Fruit fly (Drosophila melanogaster) whole organism, prepupa: ENCODE data around the gene CG5910.

Source experiments
- Blimp-1 ChIP-seq: fragments of 200-800 bp; sonication (Bioruptor generic); optimal IDR thresholded peaks from 3 replicates; lab custom pipeline; 2017; ENCODE audit warnings: missing biosample characterization, missing genetic modification characterization, mild to moderate bottlenecking, moderate library complexity, missing genetic modification reagents
- CG10669 ChIP-seq: fragments of 200-800 bp; sonication (Bioruptor generic); optimal IDR thresholded peaks from 3 replicates; lab custom pipeline; 2018; ENCODE audit warnings: missing biosample characterization, mild to moderate bottlenecking, missing genetic modification characterization, moderate library complexity
- CG11294 ChIP-seq: fragments of 200-800 bp; sonication (Bioruptor generic); IDR thresholded peaks from 2 replicates; pipeline ENCODE4 v1.3.6; 2022; ENCODE audit warnings: missing biosample characterization, missing genetic modification characterization
- CG11762 ChIP-seq: fragments of 200-800 bp; sonication (Bioruptor generic); optimal IDR thresholded peaks from 3 replicates; lab custom pipeline; 2016; ENCODE audit warnings: missing biosample characterization, missing genetic modification characterization; ENCODE audit not compliant: insufficient read depth
- CG11902 ChIP-seq: fragments of 200-800 bp; sonication (Bioruptor generic); optimal IDR thresholded peaks from 3 replicates; lab custom pipeline; 2016; ENCODE audit warnings: missing biosample characterization, missing genetic modification characterization
- CG1621 ChIP-seq: fragments of 200-800 bp; sonication (Bioruptor generic); optimal IDR thresholded peaks from 3 replicates; lab custom pipeline; 2018; ENCODE audit warnings: missing biosample characterization, mild to moderate bottlenecking, missing genetic modification characterization
- CG16779 ChIP-seq: fragments of 200-800 bp; sonication (Bioruptor generic); optimal IDR thresholded peaks from 3 replicates; lab custom pipeline; 2017; ENCODE audit warnings: missing biosample characterization, mild to moderate bottlenecking, missing genetic modification characterization
- CG3032 ChIP-seq: fragments of 200-800 bp; optimal IDR thresholded peaks from 2 replicates; lab custom pipeline; 2019; ENCODE audit warnings: missing biosample characterization, mild to moderate bottlenecking, missing genetic modification characterization, moderate library complexity
- CG31627 ChIP-seq: fragments of 200-800 bp; sonication (Bioruptor generic); optimal IDR thresholded peaks from 3 replicates; lab custom pipeline; 2016; ENCODE audit warnings: missing biosample characterization, missing genetic modification characterization
- CG32006 ChIP-seq: fragments of 200-800 bp; sonication (Bioruptor generic); optimal IDR thresholded peaks from 3 replicates; lab custom pipeline; 2017; ENCODE audit warnings: missing biosample characterization, mild to moderate bottlenecking, missing genetic modification characterization
- CG34406 ChIP-seq: fragments of 200-800 bp; sonication (Bioruptor generic); optimal IDR thresholded peaks from 3 replicates; lab custom pipeline; 2016; ENCODE audit warnings: missing biosample characterization, missing genetic modification characterization
- CG3919 ChIP-seq: fragments of 200-800 bp; sonication (Bioruptor generic); optimal IDR thresholded peaks from 3 replicates; lab custom pipeline; 2016; ENCODE audit warnings: missing biosample characterization, missing genetic modification characterization
- CG4318 ChIP-seq: fragments of 200-800 bp; sonication (Bioruptor generic); optimal IDR thresholded peaks from 3 replicates; lab custom pipeline; 2017; ENCODE audit warnings: missing biosample characterization, mild to moderate bottlenecking, missing genetic modification characterization
- CG6163 ChIP-seq: fragments of 200-800 bp; sonication (Bioruptor generic); IDR thresholded peaks from 3 replicates; pipeline ENCODE4 v1.3.6; 2022; ENCODE audit warnings: missing biosample characterization, missing genetic modification characterization
- CG6276 ChIP-seq: fragments of 200-800 bp; sonication (Bioruptor generic); optimal IDR thresholded peaks from 2 replicates; lab custom pipeline; 2017; ENCODE audit warnings: missing biosample characterization, mild to moderate bottlenecking, missing genetic modification characterization
- CG6792 ChIP-seq: fragments of 200-800 bp; sonication (Bioruptor generic); optimal IDR thresholded peaks from 3 replicates; lab custom pipeline; 2016; ENCODE audit warnings: missing biosample characterization, missing genetic modification characterization
- CG6854 ChIP-seq: fragments of 200-800 bp; sonication (Bioruptor generic); optimal IDR thresholded peaks from 2 replicates; lab custom pipeline; 2017; ENCODE audit warnings: missing biosample characterization, mild to moderate bottlenecking, missing genetic modification characterization
- CG7368 ChIP-seq: fragments of 200-800 bp; sonication (Bioruptor generic); optimal IDR thresholded peaks from 3 replicates; lab custom pipeline; 2016; ENCODE audit warnings: missing biosample characterization, missing genetic modification characterization
- CG8119 ChIP-seq: fragments of 200-800 bp; sonication (Bioruptor generic); IDR thresholded peaks from 3 replicates; pipeline ENCODE4 v1.3.6; 2022; ENCODE audit warnings: missing biosample characterization, missing genetic modification characterization
- CG8632 ChIP-seq: fragments of 200-800 bp; sonication (Bioruptor generic); optimal IDR thresholded peaks from 3 replicates; lab custom pipeline; 2016; ENCODE audit warnings: missing biosample characterization, missing genetic modification characterization
- CG9139 ChIP-seq: fragments of 200-800 bp; sonication (Bioruptor generic); optimal IDR thresholded peaks from 3 replicates; lab custom pipeline; 2017; ENCODE audit warnings: missing biosample characterization, mild to moderate bottlenecking, missing genetic modification characterization
- Eip75B ChIP-seq: fragments of 200-800 bp; sonication (Bioruptor generic); optimal IDR thresholded peaks from 3 replicates; lab custom pipeline; 2016; ENCODE audit warnings: missing biosample characterization, missing genetic modification characterization
- Eip93F ChIP-seq: fragments of 200-800 bp; sonication (Bioruptor generic); optimal IDR thresholded peaks from 2 replicates; lab custom pipeline; 2016; ENCODE audit warnings: missing biosample characterization, mild to moderate bottlenecking, missing genetic modification characterization
- Ets21C ChIP-seq: fragments of 200-800 bp; sonication (Bioruptor generic); optimal IDR thresholded peaks from 3 replicates; lab custom pipeline; 2016; ENCODE audit warnings: missing biosample characterization, missing genetic modification characterization
- Ets96B ChIP-seq: fragments of 200-800 bp; optimal IDR thresholded peaks from 2 replicates; lab custom pipeline; 2019; ENCODE audit warnings: missing biosample characterization, mild to moderate bottlenecking, missing genetic modification characterization, moderate library complexity
- Gug ChIP-seq: fragments of 200-800 bp; sonication (Bioruptor generic); IDR thresholded peaks from 2 replicates; pipeline ENCODE4 v1.3.6; 2022; ENCODE audit warnings: missing biosample characterization, missing genetic modification characterization
- Hr39 ChIP-seq: fragments of 200-800 bp; sonication (Bioruptor generic); optimal IDR thresholded peaks from 2 replicates; lab custom pipeline; 2016; ENCODE audit warnings: missing biosample characterization, missing genetic modification characterization
- Hr4 ChIP-seq: fragments of 200-800 bp; sonication (Bioruptor generic); optimal IDR thresholded peaks from 3 replicates; lab custom pipeline; 2016; ENCODE audit warnings: missing biosample characterization, missing genetic modification characterization
- Lpt ChIP-seq: fragments of 200-800 bp; sonication (Bioruptor generic); optimal IDR thresholded peaks from 3 replicates; lab custom pipeline; 2016; ENCODE audit warnings: missing biosample characterization, missing genetic modification characterization
- Met ChIP-seq: fragments of 200-800 bp; sonication (Bioruptor generic); optimal IDR thresholded peaks from 3 replicates; lab custom pipeline; 2016; ENCODE audit warnings: missing biosample characterization, missing genetic modification characterization
- OdsH ChIP-seq: fragments of 200-800 bp; sonication (Bioruptor generic); optimal IDR thresholded peaks from 3 replicates; lab custom pipeline; 2016; ENCODE audit warnings: missing biosample characterization, missing genetic modification characterization
- Smox ChIP-seq: fragments of 200-800 bp; sonication (Bioruptor generic); optimal IDR thresholded peaks from 3 replicates; lab custom pipeline; 2016; ENCODE audit warnings: missing biosample characterization, missing genetic modification characterization
- Sox102F ChIP-seq: fragments of 200-800 bp; sonication (Bioruptor generic); optimal IDR thresholded peaks from 2 replicates; lab custom pipeline; 2016; ENCODE audit warnings: missing biosample characterization, mild to moderate bottlenecking, missing genetic modification characterization
- Sox14 ChIP-seq: fragments of 200-800 bp; sonication (Bioruptor generic); optimal IDR thresholded peaks from 3 replicates; lab custom pipeline; 2016; ENCODE audit warnings: missing biosample characterization, missing genetic modification characterization
- achi ChIP-seq: fragments of 200-800 bp; sonication (Bioruptor generic); optimal IDR thresholded peaks from 3 replicates; lab custom pipeline; 2016; ENCODE audit warnings: missing biosample characterization, missing genetic modification characterization
- acj6 ChIP-seq: fragments of 200-800 bp; sonication (Bioruptor generic); optimal IDR thresholded peaks from 3 replicates; lab custom pipeline; 2016; ENCODE audit warnings: missing biosample characterization, missing genetic modification characterization
- cyc ChIP-seq: fragments of 200-800 bp; sonication (Bioruptor generic); optimal IDR thresholded peaks from 3 replicates; lab custom pipeline; 2016; ENCODE audit warnings: missing biosample characterization, missing genetic modification characterization
- dac ChIP-seq: fragments of 200-800 bp; sonication (Bioruptor generic); optimal IDR thresholded peaks from 2 replicates; lab custom pipeline; 2017; ENCODE audit warnings: missing biosample characterization, mild to moderate bottlenecking, missing genetic modification characterization
- eg ChIP-seq: fragments of 200-800 bp; sonication (Bioruptor generic); IDR thresholded peaks from 3 replicates; pipeline ENCODE4 v1.3.6; 2022; ENCODE audit warnings: missing biosample characterization, missing genetic modification characterization
- esn ChIP-seq: fragments of 200-800 bp; sonication (Bioruptor generic); optimal IDR thresholded peaks from 2 replicates; lab custom pipeline; 2016; ENCODE audit warnings: missing biosample characterization, mild to moderate bottlenecking, missing genetic modification characterization, moderate library complexity
- fd85E ChIP-seq: fragments of 200-800 bp; sonication (Bioruptor generic); optimal IDR thresholded peaks from 3 replicates; lab custom pipeline; 2016; ENCODE audit warnings: missing biosample characterization, missing genetic modification characterization
- fkh ChIP-seq: fragments of 200-800 bp; sonication (Bioruptor generic); optimal IDR thresholded peaks from 3 replicates; lab custom pipeline; 2017; ENCODE audit warnings: missing biosample characterization, mild to moderate bottlenecking, missing genetic modification characterization, moderate library complexity
- lz ChIP-seq: fragments of 200-800 bp; sonication (Bioruptor generic); optimal IDR thresholded peaks from 3 replicates; lab custom pipeline; 2016; ENCODE audit warnings: missing biosample characterization, missing genetic modification characterization
- net ChIP-seq: fragments of 200-800 bp; sonication (Bioruptor generic); optimal IDR thresholded peaks from 3 replicates; lab custom pipeline; 2016; ENCODE audit warnings: missing biosample characterization, missing genetic modification characterization
- pdm3 ChIP-seq: fragments of 200-800 bp; sonication (Bioruptor generic); optimal IDR thresholded peaks from 3 replicates; lab custom pipeline; 2016; ENCODE audit warnings: missing biosample characterization, missing genetic modification characterization
- spab ChIP-seq: fragments of 200-800 bp; sonication (Bioruptor generic); optimal IDR thresholded peaks from 2 replicates; lab custom pipeline; 2017; ENCODE audit warnings: missing biosample characterization, mild to moderate bottlenecking, missing genetic modification characterization, missing genetic modification reagents
- ss ChIP-seq, 2 experiments: fragments of 200-800 bp; sonication (Bioruptor generic); optimal IDR thresholded peaks; 2 replicates in 1 of 2; 3 replicates in 1 of 2; lab custom pipeline; 2017 to 2018; ENCODE audit warnings: mild to moderate bottlenecking in 2 of 2, missing biosample characterization in 2 of 2, missing genetic modification characterization in 2 of 2, moderate library complexity in 1 of 2
- svp ChIP-seq: fragments of 200-800 bp; sonication (Bioruptor generic); peaks from one replicate; lab custom pipeline; 2016; ENCODE audit warnings: missing biosample characterization, missing genetic modification characterization
- topi ChIP-seq: fragments of 200-800 bp; sonication (Bioruptor generic); optimal IDR thresholded peaks from 3 replicates; lab custom pipeline; 2016; ENCODE audit warnings: missing biosample characterization, missing genetic modification characterization
- vri ChIP-seq: fragments of 200-800 bp; sonication (Bioruptor generic); optimal IDR thresholded peaks from 3 replicates; lab custom pipeline; 2016; ENCODE audit warnings: missing biosample characterization, mild to moderate bottlenecking, missing genetic modification characterization

CG5910 gene

DNA sequence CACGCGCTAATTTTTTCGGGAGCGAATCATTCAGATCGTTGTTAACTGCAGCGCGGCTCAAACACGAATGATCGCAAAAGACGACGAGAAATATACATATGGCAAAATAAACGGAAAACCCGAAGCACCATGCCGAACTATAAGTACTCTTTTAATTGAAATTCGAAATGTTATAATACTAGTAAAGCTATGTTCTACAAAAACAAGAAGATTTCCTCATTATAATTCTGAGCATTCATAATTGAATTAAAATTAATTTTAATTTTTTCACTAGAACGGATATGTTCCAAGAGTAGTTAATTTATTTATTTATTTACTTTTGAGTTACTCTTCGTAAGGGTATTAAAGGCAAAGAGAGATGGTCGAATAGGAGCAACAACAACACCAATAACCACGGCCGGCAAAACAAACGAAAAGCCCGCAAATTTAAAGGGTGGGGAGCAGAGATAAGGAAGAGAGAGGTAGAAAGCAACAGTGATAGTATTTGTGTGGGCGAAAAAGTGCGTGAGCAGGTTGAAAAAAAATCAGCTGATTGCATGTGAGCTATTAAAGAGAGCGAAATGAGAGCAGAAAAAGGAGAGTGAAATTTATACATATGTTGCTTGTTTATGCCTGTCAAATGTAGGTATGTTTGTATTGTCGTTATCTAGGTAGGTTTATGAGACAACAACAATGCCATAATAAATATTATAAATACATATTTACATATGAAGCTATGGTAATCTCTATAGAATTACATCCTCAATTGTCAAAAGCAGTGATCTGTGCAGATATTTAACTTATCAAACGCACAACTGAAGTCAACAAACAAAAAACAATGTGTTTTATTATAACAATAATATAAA, 51.4 kb downstream of the CG5910 start:
- TF ChIP-seq Eip75B (GFP tag; lab: Kevin White, UChicago) (peak; percentile 92), Smox (peak; percentile 92), CG6792 (GFP tag; lab: Kevin White, UChicago) (peak; percentile 93), spab (peak; percentile 78), Met (GFP tag; lab: Kevin White, UChicago) (peak; percentile 94), CG3919 (peak; percentile 91), CG10669 (GFP tag; lab: Kevin White, UChicago) (peak; percentile 83), acj6 (GFP tag; lab: Kevin White, UChicago) (peak; percentile 90), vri (peak; percentile 86), eg (GFP tag; lab: Robert Waterston, UW) (peak; percentile 92), ss (GFP tag; optimal IDR thresholded peaks at IDR 0.05; lab: Kevin White, UChicago) (peak; percentile 75 to 88), Blimp-1 (peak; percentile 75), cyc (GFP tag; lab: Kevin White, UChicago) (peak; percentile 88), CG8119 (peak; percentile 95), OdsH (GFP tag; lab: Kevin White, UChicago) (peak; percentile 88), lz (GFP tag; lab: Kevin White, UChicago) (peak; percentile 90), CG6276 (GFP tag; lab: Kevin White, UChicago) (peak; percentile 90), Lpt (GFP tag; lab: Kevin White, UChicago) (peak; percentile 74), svp (GFP tag; lab: Kevin White, UChicago) (peak; percentile 97), CG6163 (GFP tag; lab: Robert Waterston, UW) (peak; percentile 90), CG11294 (peak; percentile 60), achi (GFP tag; lab: Kevin White, UChicago) (peak; percentile 88), CG11762 (peak; percentile 79), Hr39 (GFP tag; lab: Kevin White, UChicago) (peak; percentile 79), Hr4 (peak; percentile 93), topi (GFP tag; lab: Kevin White, UChicago) (peak; percentile 95), CG32006 (GFP tag; lab: Kevin White, UChicago) (peak; percentile 90), Gug (GFP tag; lab: Robert Waterston, UW) (peak; percentile 74), pdm3 (peak; percentile 89), fd85E (GFP tag; lab: Kevin White, UChicago) (peak; percentile 41), CG7368 (GFP tag; lab: Kevin White, UChicago) (peak; percentile 83), Ets21C (GFP tag; lab: Kevin White, UChicago) (peak; percentile 80), Sox14 (GFP tag; lab: Kevin White, UChicago) (peak; percentile 86), CG4318 (GFP tag; lab: Kevin White, UChicago) (peak; percentile 68), esn (GFP tag; lab: Kevin White, UChicago) (peak; percentile 96), CG8632 (GFP tag; lab: Kevin White, UChicago) (peak; percentile 92), CG34406 (GFP tag; lab: Kevin White, UChicago) (peak; percentile 95), CG11902 (peak; percentile 74), Eip93F (GFP tag; lab: Kevin White, UChicago) (peak; percentile 61), Sox102F (peak; percentile 92), Ets96B (tag; lab: Kevin White, UChicago) (peak; percentile 85), CG3032 (tag; lab: Kevin White, UChicago) (peak; percentile 86), dac (peak; percentile 47), net (peak; percentile 93), CG6854 (peak; percentile 84), CG1621 (tag; lab: Kevin White, UChicago) (no peak), fkh (peak; percentile 76), CG9139 (peak; percentile 84), CG16779 (peak; percentile 83), CG31627 (GFP tag; lab: Kevin White, UChicago) (peak; percentile 85)
